Fruit fly (Drosophila melanogaster) whole organism, embryonic: ENCODE data around the gene Grd.
A peak's percentile ranks its signal among the peaks of the same experiment; 100 is the strongest.
"Not testable (repeated sequence)": the region's sequence is repeated elsewhere in the genome, so short reads cannot be mapped to it uniquely, and the experiment has no call there.

Experiments used
- Atf-2 ChIP-seq: fragments of 200-800 bp; sonication (Bioruptor generic); optimal IDR thresholded peaks from 2 replicates; lab custom pipeline; 2016; ENCODE audit warnings: missing biosample characterization, missing genetic modification characterization
- Atf6 ChIP-seq: fragments of 200-800 bp; sonication (Bioruptor generic); IDR thresholded peaks from 2 replicates; pipeline ENCODE4 v1.3.6; 2022; ENCODE audit warnings: missing biosample characterization, missing genetic modification characterization
- Bgb ChIP-seq: fragments of 200-800 bp; sonication (Bioruptor generic); IDR thresholded peaks from 2 replicates; pipeline ENCODE4 v1.3.6; 2022; ENCODE audit warnings: missing biosample characterization, missing genetic modification characterization; ENCODE audit not compliant: partially characterized antibody
- BtbVII ChIP-seq: fragments of 200-800 bp; sonication (Bioruptor generic); optimal IDR thresholded peaks from 3 replicates; lab custom pipeline; 2017; ENCODE audit warnings: missing biosample characterization, mild to moderate bottlenecking, missing genetic modification characterization
- C15 ChIP-seq: fragments of 200-800 bp; sonication (Bioruptor generic); IDR thresholded peaks from 3 replicates; pipeline ENCODE4 v1.3.6; 2022; ENCODE audit warnings: missing biosample characterization, missing genetic modification characterization
- CG11560 ChIP-seq: fragments of 200-800 bp; sonication (Bioruptor generic); IDR thresholded peaks from 3 replicates; pipeline ENCODE4 v1.3.6; 2022; ENCODE audit warnings: missing biosample characterization, missing genetic modification characterization
- CG13624 ChIP-seq: fragments of 200-800 bp; sonication (Bioruptor generic); optimal IDR thresholded peaks from 2 replicates; lab custom pipeline; 2016; ENCODE audit warnings: missing biosample characterization, missing genetic modification characterization
- CG14441 ChIP-seq: fragments of 200-800 bp; sonication (Bioruptor generic); IDR thresholded peaks from 2 replicates; pipeline ENCODE4 v1.3.6; 2022; ENCODE audit warnings: missing biosample characterization, missing genetic modification characterization
- CG14860 ChIP-seq: fragments of 200-800 bp; sonication (Bioruptor generic); IDR thresholded peaks from 3 replicates; pipeline ENCODE4 v1.3.6; 2022; ENCODE audit warnings: missing biosample characterization, missing genetic modification characterization; ENCODE audit not compliant: partially characterized antibody
- CG18764 ChIP-seq: fragments of 200-800 bp; sonication (Bioruptor generic); optimal IDR thresholded peaks from 3 replicates; lab custom pipeline; 2016; ENCODE audit warnings: missing biosample characterization, missing genetic modification characterization
- CG3163 ChIP-seq: fragments of 200-800 bp; sonication (Bioruptor generic); optimal IDR thresholded peaks from 3 replicates; lab custom pipeline; 2016; ENCODE audit warnings: missing biosample characterization, missing genetic modification characterization
- CG34422 ChIP-seq: fragments of 200-800 bp; sonication (Bioruptor generic); IDR thresholded peaks from 3 replicates; pipeline ENCODE4 v1.3.6; 2022; ENCODE audit warnings: missing biosample characterization, missing genetic modification characterization
- CG6683 ChIP-seq: fragments of 200-800 bp; sonication (Bioruptor generic); optimal IDR thresholded peaks from 2 replicates; lab custom pipeline; 2017; ENCODE audit warnings: missing biosample characterization, mild to moderate bottlenecking, missing genetic modification characterization, missing genetic modification reagents
- CG7987 ChIP-seq: fragments of 200-800 bp; sonication (Bioruptor generic); optimal IDR thresholded peaks from 2 replicates; lab custom pipeline; 2018; ENCODE audit warnings: missing biosample characterization, mild to moderate bottlenecking, missing genetic modification characterization, moderate library complexity
- CG8089 ChIP-seq: fragments of 200-800 bp; sonication (Bioruptor generic); optimal IDR thresholded peaks from 3 replicates; lab custom pipeline; 2016; ENCODE audit warnings: missing biosample characterization, missing genetic modification characterization
- CG9609 ChIP-seq: fragments of 200-800 bp; sonication (Bioruptor generic); optimal IDR thresholded peaks from 3 replicates; lab custom pipeline; 2016; ENCODE audit warnings: missing biosample characterization, missing genetic modification characterization
- CG9817 ChIP-seq: fragments of 200-800 bp; sonication (Bioruptor generic); optimal IDR thresholded peaks from 2 replicates; lab custom pipeline; 2018; ENCODE audit warnings: missing biosample characterization, mild to moderate bottlenecking, missing genetic modification characterization, moderate library complexity
- CTCF ChIP-seq: fragments of 200-800 bp; sonication (Bioruptor generic); optimal IDR thresholded peaks from 2 replicates; lab custom pipeline; 2017; ENCODE audit warnings: missing biosample characterization, mild to moderate bottlenecking, missing genetic modification characterization, moderate library complexity
- Camta ChIP-seq: fragments of 200-800 bp; sonication (Bioruptor generic); optimal IDR thresholded peaks from 2 replicates; lab custom pipeline; 2016; ENCODE audit warnings: missing biosample characterization, missing genetic modification characterization
- Dbx ChIP-seq: fragments of 200-800 bp; sonication (Bioruptor generic); IDR thresholded peaks from 3 replicates; pipeline ENCODE4 v1.3.6; 2022; ENCODE audit warnings: missing biosample characterization, missing genetic modification characterization
- Fer3 ChIP-seq: fragments of 200-800 bp; sonication (Bioruptor generic); optimal IDR thresholded peaks from 2 replicates; lab custom pipeline; 2018; ENCODE audit warnings: missing biosample characterization, mild to moderate bottlenecking, missing genetic modification characterization, moderate library complexity
- Hr78 ChIP-seq, 2 experiments: fragments of 200-800 bp in 1 of 2; fragments of >200 bp in 1 of 2; sonication (Bioruptor generic) in 1 of 2; optimal IDR thresholded peaks; 2 replicates each; lab custom pipeline; 2017 to 2019; ENCODE audit warnings: missing biosample characterization in 2 of 2, missing genetic modification characterization in 2 of 2, mild to moderate bottlenecking in 1 of 2, moderate library complexity in 1 of 2
- Oli ChIP-seq: fragments of 200-800 bp; sonication (Bioruptor generic); optimal IDR thresholded peaks from 2 replicates; lab custom pipeline; 2018; ENCODE audit warnings: missing biosample characterization, mild to moderate bottlenecking, missing genetic modification characterization, moderate library complexity
- Pdp1 ChIP-seq, 2 experiments: fragments of 200-800 bp; sonication (Bioruptor generic); optimal IDR thresholded peaks; 3 replicates each; lab custom pipeline; 2016; ENCODE audit warnings: missing biosample characterization in 2 of 2, missing genetic modification characterization in 2 of 2, mild to moderate bottlenecking in 1 of 2, moderate library complexity in 1 of 2
- Stat92E ChIP-seq, 3 experiments: fragments of >200 bp in 2 of 3; fragments of 200-800 bp in 1 of 3; sonication (Bioruptor generic) in 1 of 3; optimal IDR thresholded peaks; 2 replicates each; lab custom pipeline; 2017 to 2019; ENCODE audit warnings: missing biosample characterization in 3 of 3, missing genetic modification characterization in 3 of 3, mild to moderate bottlenecking in 1 of 3, moderate library complexity in 1 of 3
- Trl ChIP-seq, 3 experiments: fragments of >200 bp in 2 of 3; fragments of 200-800 bp in 1 of 3; sonication (Bioruptor generic) in 1 of 3; optimal IDR thresholded peaks; 2 replicates in 1 of 3; 3 replicates in 2 of 3; lab custom pipeline; 2016 to 2017; ENCODE audit warnings: missing biosample characterization in 1 of 3, missing genetic modification characterization in 1 of 3
- Usf ChIP-seq: fragments of 200-800 bp; sonication (Bioruptor generic); optimal IDR thresholded peaks from 2 replicates; lab custom pipeline; 2017; ENCODE audit warnings: missing genotype, missing biosample characterization, missing genetic modification characterization
- ab ChIP-seq: fragments of 200-800 bp; sonication (Bioruptor generic); optimal IDR thresholded peaks from 2 replicates; lab custom pipeline; 2016; ENCODE audit warnings: missing biosample characterization, missing genetic modification characterization
- bcd ChIP-seq: fragments of 200-800 bp; sonication (Bioruptor generic); optimal IDR thresholded peaks from 2 replicates; lab custom pipeline; 2017; ENCODE audit warnings: missing biosample characterization, mild to moderate bottlenecking, missing genetic modification characterization
- ci ChIP-seq: fragments of 200-800 bp; sonication (Bioruptor generic); IDR thresholded peaks from 3 replicates; pipeline ENCODE4 v1.3.6; 2022; ENCODE audit warnings: missing biosample characterization, missing genetic modification characterization
- gem ChIP-seq: fragments of 200-800 bp; sonication (Bioruptor generic); optimal IDR thresholded peaks from 2 replicates; lab custom pipeline; 2019; ENCODE audit warnings: missing biosample characterization, mild to moderate bottlenecking, missing genetic modification characterization, moderate library complexity
- grn ChIP-seq: fragments of 200-800 bp; sonication (Bioruptor generic); optimal IDR thresholded peaks from 3 replicates; lab custom pipeline; 2017; ENCODE audit warnings: missing biosample characterization, missing genetic modification characterization
- gro ChIP-seq: fragments of 200-800 bp; sonication (Bioruptor generic); optimal IDR thresholded peaks from 2 replicates; lab custom pipeline; 2016; ENCODE audit warnings: missing biosample characterization, missing genetic modification characterization
- gsb-n ChIP-seq: fragments of 200-800 bp; sonication (Bioruptor generic); optimal IDR thresholded peaks from 3 replicates; lab custom pipeline; 2018; ENCODE audit warnings: missing biosample characterization, mild to moderate bottlenecking, missing genetic modification characterization
- h ChIP-seq: fragments of >200 bp; optimal IDR thresholded peaks from 2 replicates; lab custom pipeline; 2017
- ham ChIP-seq: fragments of 200-800 bp; sonication (Bioruptor generic); IDR thresholded peaks from 2 replicates; pipeline ENCODE4 v1.3.6; 2022; ENCODE audit warnings: missing biosample characterization, missing genetic modification characterization
- lab ChIP-seq: fragments of 200-800 bp; sonication (Bioruptor generic); optimal IDR thresholded peaks from 3 replicates; lab custom pipeline; 2017; ENCODE audit warnings: missing biosample characterization, missing genetic modification characterization, mild to moderate bottlenecking, moderate library complexity, missing genetic modification reagents
- lola ChIP-seq, 3 experiments: fragments of >200 bp in 2 of 3; fragments of 200-800 bp in 1 of 3; sonication (Bioruptor generic) in 1 of 3; optimal IDR thresholded peaks; 2 replicates each; lab custom pipeline; 2017 to 2019; ENCODE audit warnings: missing biosample characterization in 3 of 3, missing genetic modification characterization in 3 of 3, mild to moderate bottlenecking in 1 of 3, moderate library complexity in 1 of 3
- nerfin-2 ChIP-seq: fragments of 200-800 bp; sonication (Bioruptor generic); IDR thresholded peaks from 2 replicates; pipeline ENCODE4 v1.3.6; 2022; ENCODE audit warnings: missing biosample characterization, missing genetic modification characterization; ENCODE audit not compliant: partially characterized antibody
- peb ChIP-seq: fragments of 200-800 bp; sonication (Bioruptor generic); IDR thresholded peaks from 2 replicates; pipeline ENCODE4 v1.3.6; 2022; ENCODE audit warnings: missing biosample characterization, missing genetic modification characterization
- pfk ChIP-seq: fragments of 200-800 bp; sonication (Bioruptor generic); optimal IDR thresholded peaks from 2 replicates; lab custom pipeline; 2018; ENCODE audit warnings: missing biosample characterization, mild to moderate bottlenecking, missing genetic modification characterization, moderate library complexity
- pnt ChIP-seq: fragments of 200-800 bp; sonication (Bioruptor generic); optimal IDR thresholded peaks from 3 replicates; lab custom pipeline; 2016; ENCODE audit warnings: missing biosample characterization, missing genetic modification characterization
- rib ChIP-seq: fragments of 200-800 bp; sonication (Bioruptor generic); IDR thresholded peaks from 2 replicates; pipeline ENCODE4 v1.3.6; 2022; ENCODE audit warnings: missing biosample characterization, missing genetic modification characterization
- stwl ChIP-seq: fragments of 200-800 bp; sonication (Bioruptor generic); optimal IDR thresholded peaks from 3 replicates; lab custom pipeline; 2018; ENCODE audit warnings: missing biosample characterization, mild to moderate bottlenecking, missing genetic modification characterization, moderate library complexity

Gene Grd

DNA sequence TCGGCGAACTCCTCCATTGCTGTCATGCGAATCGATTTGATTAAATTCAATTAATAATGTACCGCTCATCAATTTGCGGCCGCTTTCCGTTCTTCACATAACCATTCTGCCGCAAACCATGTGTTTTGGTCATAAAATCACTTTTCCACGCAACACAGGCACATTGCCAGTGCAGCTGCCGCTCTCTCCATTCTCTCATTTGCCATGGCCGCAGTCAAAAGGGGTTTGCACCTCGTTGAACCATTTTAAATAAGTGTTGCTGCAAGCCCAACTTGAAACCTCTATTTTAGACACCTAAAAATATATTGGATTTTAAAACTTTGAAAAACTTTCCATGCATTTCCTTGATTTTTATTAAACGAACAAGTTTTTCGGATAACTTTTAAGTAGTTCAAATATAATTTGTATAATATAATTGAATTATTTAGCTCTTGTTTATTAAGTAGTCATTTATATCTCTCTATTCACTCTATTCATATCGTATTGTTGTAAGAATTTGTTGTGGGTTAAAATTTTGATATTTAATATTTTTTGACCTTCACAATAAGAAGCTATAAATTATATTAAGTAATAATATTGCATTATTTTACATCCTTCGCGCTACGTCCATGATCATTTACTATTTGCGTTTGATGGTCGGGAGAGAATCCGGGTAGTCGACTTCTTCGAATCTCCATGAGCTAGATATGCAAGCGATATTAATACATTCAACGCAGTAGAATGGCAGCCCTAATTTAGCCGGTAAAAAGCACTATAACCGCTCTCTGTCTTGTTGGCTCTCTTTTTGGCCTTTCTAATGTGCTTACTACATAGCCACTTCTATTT, 33.7 kb downstream of the Grd start, which contains the start of gene CG5535 (continued):
- TF ChIP-seq ci (GFP tag; lab: Robert Waterston, UW) (peak; percentile 93), lola (GFP tag; optimal IDR thresholded peaks at IDR 0.05; lab: Kevin White, UChicago) (peak in 1 of 3 experiments; percentile 92), nerfin-2 (GFP tag; lab: Robert Waterston, UW) (no peak; the same call in 1 of the 2 replicates), Atf-2 (GFP tag; lab: Kevin White, UChicago) (peak; percentile 17), CG8089 (GFP tag; lab: Kevin White, UChicago) (no peak), pnt (peak; percentile 42), rib (GFP tag; lab: Robert Waterston, UW) (peak; percentile 38)

DNA sequence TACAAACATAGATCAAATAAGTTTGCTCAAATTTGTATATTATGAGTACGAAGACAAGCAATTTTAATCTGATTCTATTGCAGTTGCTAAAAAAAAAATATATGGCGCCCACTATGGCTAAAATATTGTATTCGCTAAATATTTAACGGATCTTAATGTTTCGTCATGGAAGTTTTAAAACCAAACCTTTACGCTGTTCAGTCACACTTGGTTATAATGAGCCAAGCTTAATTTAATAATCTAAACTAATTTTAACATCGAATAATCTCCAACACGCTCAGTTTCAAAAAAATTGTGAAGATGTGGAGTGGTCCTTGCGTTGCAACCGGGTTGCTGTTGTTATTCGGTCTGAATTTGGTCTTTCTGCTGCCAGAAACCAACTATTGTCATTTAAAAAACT, 35.0 kb downstream of the Grd start, which contains the start of gene CG34002:
TSS of gene CG34002 (plus strand) at position 301 of the 400 bp plus-strand sequence.
- not testable (repeated sequence) for TF ChIP-seq CG34422; pfk (GFP tag; lab: Kevin White, UChicago); h (lab: Kevin White, UChicago)

DNA sequence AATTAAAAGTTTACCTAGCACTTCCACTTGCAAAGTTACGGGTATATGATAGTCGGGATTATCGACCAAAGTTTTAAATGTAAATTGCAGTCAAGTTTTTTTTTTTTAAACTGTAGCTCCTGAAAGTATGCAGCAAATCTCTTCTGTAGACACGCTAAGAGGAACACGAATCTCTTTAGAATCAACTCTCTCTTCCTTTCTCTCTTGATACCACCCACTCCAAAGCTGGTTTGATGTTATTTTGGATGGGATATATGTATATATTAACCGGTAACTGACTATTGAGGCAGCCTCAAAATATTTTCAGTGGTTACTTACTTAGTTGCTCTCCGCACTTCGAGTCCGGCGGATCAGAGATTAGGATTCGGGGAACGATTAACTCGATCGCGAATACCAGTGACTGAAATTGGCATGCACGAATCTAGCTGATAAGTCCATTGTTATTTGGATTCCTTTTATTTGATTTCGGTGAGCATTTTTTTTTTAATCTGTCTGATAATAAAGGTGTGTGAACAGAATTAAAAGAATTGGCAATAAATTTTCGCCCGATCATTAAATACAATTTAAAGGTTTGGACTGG, 55.7 kb downstream of the Grd start, which contains the start of gene CG7408:
TSS of gene CG7408 (plus strand) at position 316 of the 580 bp plus-strand sequence.
- no peak for TF ChIP-seq Oli (tag; lab: Kevin White, UChicago)
- no peak for TF ChIP-seq Atf6 (GFP tag; lab: Robert Waterston, UW)
- TF ChIP-seq lab (GFP tag; lab: Kevin White, UChicago) = peak; percentile 4
- TF ChIP-seq BtbVII (GFP tag; lab: Kevin White, UChicago) = no peak
- TF ChIP-seq grn (GFP tag; lab: Kevin White, UChicago) = peak; percentile 29
- TF ChIP-seq bcd (GFP tag; lab: Kevin White, UChicago) = no peak
- no peak for TF ChIP-seq CG18764
- TF ChIP-seq CG7987 (GFP tag; lab: Kevin White, UChicago) = no peak
- TF ChIP-seq CG14441 (GFP tag; lab: Robert Waterston, UW) = no peak
- TF ChIP-seq CG13624 (GFP tag; lab: Kevin White, UChicago) = no peak
- TF ChIP-seq gro (GFP tag; lab: Kevin White, UChicago) = peak; percentile 8
- no peak for TF ChIP-seq Hr78 (GFP tag; optimal IDR thresholded peaks at IDR 0.05; lab: Kevin White, UChicago)
- 0 out of 3 replicates have a peak, but pooled peaks have one; percentile 16 for TF ChIP-seq CG14860
- TF ChIP-seq rib (GFP tag; lab: Robert Waterston, UW) = no peak
- no peak for TF ChIP-seq Fer3 (tag; lab: Kevin White, UChicago)
- no peak for TF ChIP-seq Pdp1 (GFP tag; optimal IDR thresholded peaks at IDR 0.05; lab: Kevin White, UChicago)
- TF ChIP-seq ab (GFP tag; lab: Kevin White, UChicago) = no peak
- no peak for TF ChIP-seq ham (GFP tag; lab: Robert Waterston, UW)
- TF ChIP-seq CG3163 (GFP tag; lab: Kevin White, UChicago) = peak; percentile 95
- no peak for TF ChIP-seq C15
- peak; percentile 45; the same call in 1 of the 2 replicates for TF ChIP-seq Bgb (GFP tag; lab: Robert Waterston, UW)
- peak; percentile 56 to 74 for TF ChIP-seq Trl (optimal IDR thresholded peaks at IDR 0.05; lab: Kevin White, UChicago)
- TF ChIP-seq Trl (GFP tag; optimal IDR thresholded peaks at IDR 0.05; lab: Kevin White, UChicago) = no peak
- no peak for TF ChIP-seq peb (GFP tag; lab: Robert Waterston, UW)
- no peak for TF ChIP-seq gsb-n (tag; lab: Kevin White, UChicago)
- no peak for TF ChIP-seq CG6683 (GFP tag; lab: Kevin White, UChicago)
- no peak for TF ChIP-seq stwl (tag; lab: Kevin White, UChicago)
- no peak for TF ChIP-seq Usf
- no peak for TF ChIP-seq gem (tag; lab: Kevin White, UChicago)
- no peak for TF ChIP-seq CG9609
- no peak for TF ChIP-seq Dbx (GFP tag; lab: Robert Waterston, UW)
- TF ChIP-seq CTCF (GFP tag; lab: Kevin White, UChicago) = no peak
- TF ChIP-seq Camta (GFP tag; lab: Kevin White, UChicago) = no peak
- no peak for TF ChIP-seq CG11560 (tag; lab: Robert Waterston, UW)
- no peak for TF ChIP-seq Stat92E (GFP tag; optimal IDR thresholded peaks at IDR 0.05; lab: Kevin White, UChicago)
- TF ChIP-seq CG9817 (tag; lab: Kevin White, UChicago) = no peak
